Worm (Caenorhabditis elegans) whole organism, mixed stage, embryonic: ENCODE measurements around the gene F58B4.2.

Experiments used
- M03D4.4 ChIP-seq: sonication (generic microtip); optimal IDR thresholded peaks from 2 replicates; lab custom pipeline; 2017; ENCODE audit warnings: mild to moderate bottlenecking, missing genetic modification characterization, missing compliant biosample characterization
- blmp-1 ChIP-seq: fragments of 150-350 bp; optimal IDR thresholded peaks from 2 replicates; lab custom pipeline; 2014; ENCODE audit warnings: missing biosample characterization, missing genetic modification characterization
- elt-3 ChIP-seq: fragments of 150-350 bp; optimal IDR thresholded peaks from 2 replicates; lab custom pipeline; 2014; ENCODE audit warnings: missing biosample characterization, missing genetic modification characterization
- hlh-1 ChIP-seq: fragments of 150-350 bp; optimal IDR thresholded peaks from 2 replicates; lab custom pipeline; 2014; ENCODE audit warnings: missing biosample characterization, missing genetic modification reagents, missing genetic modification characterization
- lin-13 ChIP-seq: fragments of 150-350 bp; optimal IDR thresholded peaks from 2 replicates; lab custom pipeline; 2014; ENCODE audit warnings: missing biosample characterization, missing genetic modification characterization
- mab-5 ChIP-seq: fragments of 150-350 bp; optimal IDR thresholded peaks from 2 replicates; lab custom pipeline; 2014; ENCODE audit warnings: missing biosample characterization, missing genetic modification characterization
- mep-1 ChIP-seq: fragments of 150-350 bp; optimal IDR thresholded peaks from 2 replicates; lab custom pipeline; 2017; ENCODE audit warnings: missing biosample characterization, missing genetic modification reagents, missing genetic modification characterization, inconsistent platforms
- nhr-12 ChIP-seq: fragments of 150-350 bp; optimal IDR thresholded peaks from 2 replicates; lab custom pipeline; 2014; ENCODE audit warnings: missing biosample characterization, missing genetic modification characterization
- nhr-2 ChIP-seq: fragments of 150-350 bp; optimal IDR thresholded peaks from 2 replicates; lab custom pipeline; 2014; ENCODE audit warnings: missing biosample characterization, missing genetic modification characterization
- nhr-237 ChIP-seq: fragments of 150-350 bp; optimal IDR thresholded peaks from 2 replicates; lab custom pipeline; 2014; ENCODE audit warnings: missing biosample characterization, missing genetic modification characterization
- nhr-28 ChIP-seq: fragments of 150-350 bp; optimal IDR thresholded peaks from 2 replicates; lab custom pipeline; 2014; ENCODE audit warnings: missing biosample characterization, missing genetic modification characterization
- pha-4 ChIP-seq: fragments of 150-350 bp; optimal IDR thresholded peaks from 2 replicates; lab custom pipeline; 2018; ENCODE audit warnings: missing biosample characterization, missing genetic modification reagents, missing genetic modification characterization
- snpc-4 ChIP-seq: fragments of 150-350 bp; optimal IDR thresholded peaks from 2 replicates; lab custom pipeline; 2014; ENCODE audit warnings: missing biosample characterization, missing genetic modification characterization
- sptf-1 ChIP-seq: sonication (generic microtip); optimal IDR thresholded peaks from 2 replicates; lab custom pipeline; 2017; ENCODE audit warnings: mild to moderate bottlenecking, missing genetic modification characterization, moderate library complexity, missing compliant biosample characterization

DNA sequence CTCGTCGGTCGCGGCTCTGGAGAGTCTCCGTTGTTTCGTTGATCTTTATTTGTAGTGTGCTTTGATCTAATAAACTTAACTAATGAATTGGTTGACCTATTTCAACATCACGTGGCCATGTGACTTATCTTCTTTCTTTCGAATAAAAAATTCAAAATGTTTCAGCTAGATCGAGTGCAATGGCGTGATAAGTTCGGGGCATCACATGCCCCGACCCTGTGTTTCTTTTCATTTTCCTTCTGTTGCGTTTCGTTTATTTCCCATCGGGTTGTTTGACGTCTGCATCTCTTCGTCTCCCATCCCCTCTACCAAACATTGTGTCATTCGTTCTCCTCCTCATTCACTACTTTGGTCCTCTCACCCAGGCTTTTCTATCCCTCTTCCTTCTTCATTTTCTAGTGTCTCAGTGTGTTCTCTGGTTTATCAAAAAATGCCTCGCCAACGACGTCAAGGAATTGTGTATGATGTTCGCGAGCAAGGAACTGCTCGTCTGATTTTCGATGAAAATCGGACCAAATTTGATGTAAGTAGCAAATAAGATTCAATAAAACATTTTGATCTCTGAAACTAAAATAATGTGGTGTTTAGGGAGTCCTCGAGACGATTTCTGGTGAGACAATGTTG lies 33.5 kb upstream of the F58B4.2 start, which contains the start of gene F17C11.4:
- TF ChIP-seq M03D4.4 (tag; lab: Kevin White, UChicago) = no peak
- TF ChIP-seq lin-13 (tag; lab: Kevin White, UChicago) = no peak
- no peak for TF ChIP-seq nhr-237 (tag; lab: Kevin White, UChicago)
- no peak for TF ChIP-seq snpc-4 (tag; lab: Kevin White, UChicago)
- TF ChIP-seq mab-5 (tag; lab: Kevin White, UChicago) = no peak
- no peak for TF ChIP-seq hlh-1 (tag; lab: Kevin White, UChicago)
- no peak for TF ChIP-seq elt-3 (tag; lab: Kevin White, UChicago)
- no peak for TF ChIP-seq pha-4 (tag; lab: Kevin White, UChicago)
- no peak for TF ChIP-seq blmp-1
- no peak for TF ChIP-seq sptf-1 (tag; lab: Kevin White, UChicago)
- TF ChIP-seq nhr-28 = no peak
- no peak for TF ChIP-seq nhr-2 (tag; lab: Kevin White, UChicago)
- no peak for TF ChIP-seq mep-1 (tag; lab: Kevin White, UChicago)
- no peak for TF ChIP-seq nhr-12 (tag; lab: Kevin White, UChicago)
